Fruit fly (Drosophila melanogaster): ENCODE results near the gene Taf4.

The Taf4 gene

DNA sequence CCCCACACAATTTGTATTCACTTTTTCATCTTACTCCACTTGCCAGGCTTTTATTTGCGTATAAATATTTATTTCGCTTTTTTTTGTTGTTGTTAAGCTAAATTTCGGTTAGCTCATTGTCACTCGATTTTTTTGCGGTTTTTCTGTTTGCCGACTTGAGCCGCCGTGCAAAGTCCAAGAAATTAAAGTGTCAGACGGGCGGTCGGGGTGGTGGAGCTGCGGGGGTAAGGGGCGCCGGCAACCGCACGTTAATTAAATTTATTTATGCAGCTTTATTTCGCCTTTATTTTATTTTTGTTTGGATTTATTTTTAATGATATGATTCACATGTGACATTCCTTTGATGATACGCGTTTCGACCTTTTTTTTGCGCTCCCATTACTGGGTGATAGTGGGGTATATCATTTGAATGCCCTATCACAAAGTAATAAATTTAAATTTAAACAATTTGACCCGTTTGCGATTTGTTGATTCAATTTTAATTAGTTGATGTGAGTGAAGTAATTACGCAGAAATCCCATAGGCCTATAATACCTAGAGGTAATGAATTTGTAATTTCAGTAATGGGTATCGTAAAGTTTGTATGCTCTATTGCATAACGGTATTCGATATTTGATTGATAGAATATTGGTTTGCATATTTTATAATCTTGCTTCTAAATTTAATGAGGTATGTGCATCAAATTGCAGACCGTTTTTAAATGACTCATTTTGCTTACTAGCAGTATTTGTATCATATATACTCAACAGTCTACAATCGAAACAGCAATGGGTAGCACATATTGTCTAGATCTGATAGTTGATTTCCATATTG, 52.5 kb downstream of the Taf4 start (continued):
- no peak for TF ChIP-seq CG11723 (GFP tag; optimal IDR thresholded peaks at IDR 0.05)
- peak; percentile 51 for TF ChIP-seq slou (GFP tag; optimal IDR thresholded peaks at IDR 0.05)
- TF ChIP-seq CG17361 (GFP tag; IDR thresholded peaks at IDR 0.05): peak; percentile 65
- TF ChIP-seq CG7745 (tag; optimal IDR thresholded peaks at IDR 0.05): no peak
- TF ChIP-seq Sry-δ (GFP tag; optimal IDR thresholded peaks at IDR 0.05): no peak
- TF ChIP-seq ATbp (GFP tag; optimal IDR thresholded peaks at IDR 0.05): no peak
- TF ChIP-seq prd (optimal IDR thresholded peaks at IDR 0.05): no peak
- peak; percentile 60; the same call in 2 of the 3 replicates for TF ChIP-seq prd (GFP tag; IDR thresholded peaks at IDR 0.05)
- TF ChIP-seq Aef1 (GFP tag; IDR thresholded peaks at IDR 0.05): no peak
- peak; percentile 18 for TF ChIP-seq CG7928 (GFP tag; optimal IDR thresholded peaks at IDR 0.05)
- peak; percentile 3 for TF ChIP-seq CG3163 (GFP tag; optimal IDR thresholded peaks at IDR 0.05)
- TF ChIP-seq Hey (tag; optimal IDR thresholded peaks at IDR 0.05): no peak
- TF ChIP-seq CG8765 (GFP tag; IDR thresholded peaks at IDR 0.05): no peak
- peak; percentile 66 for TF ChIP-seq tio (GFP tag; optimal IDR thresholded peaks at IDR 0.05)
- peak; percentile 77 for TF ChIP-seq CG32532 (GFP tag; IDR thresholded peaks at IDR 0.05)
- 0 out of 2 replicates have a peak, but pooled peaks have one; percentile 28 for TF ChIP-seq H2.0 (GFP tag; IDR thresholded peaks at IDR 0.05)
- TF ChIP-seq CG18262 (tag; optimal IDR thresholded peaks at IDR 0.05): peak; percentile 0
- TF ChIP-seq ind (GFP tag; optimal IDR thresholded peaks at IDR 0.05): peak; percentile 56
- TF ChIP-seq Vsx1 (GFP tag; optimal IDR thresholded peaks at IDR 0.05): no peak
- TF ChIP-seq TFAM (GFP tag; optimal IDR thresholded peaks at IDR 0.05): no peak
- no peak for TF ChIP-seq trem (tag; optimal IDR thresholded peaks at IDR 0.05)
- no peak for TF ChIP-seq CG13287 (GFP tag; IDR thresholded peaks at IDR 0.05; ENCODE audit: partially characterized antibody)
- TF ChIP-seq chif (GFP tag; optimal IDR thresholded peaks at IDR 0.05): peak in 1 of 2 experiments; percentile 36
- peak; percentile 46 for TF ChIP-seq Camta (GFP tag; optimal IDR thresholded peaks at IDR 0.05)
- TF ChIP-seq CG4360 (GFP tag; IDR thresholded peaks at IDR 0.05): no peak
- 0 out of 3 replicates have a peak, but pooled peaks have one; percentile 35 for TF ChIP-seq zfh1 (GFP tag; IDR thresholded peaks at IDR 0.05)
- TF ChIP-seq CG13775 (GFP tag; optimal IDR thresholded peaks at IDR 0.05): peak; percentile 25
- TF ChIP-seq Max (GFP tag; optimal IDR thresholded peaks at IDR 0.05): peak; percentile 0
- peak; percentile 29 for TF ChIP-seq Myb (GFP tag; optimal IDR thresholded peaks at IDR 0.05)
- TF ChIP-seq HLH54F (GFP tag; optimal IDR thresholded peaks at IDR 0.05): peak; percentile 68
- peak; percentile 38 for TF ChIP-seq NfI (GFP tag; optimal IDR thresholded peaks at IDR 0.05)
- TF ChIP-seq CG10565 (GFP tag; optimal IDR thresholded peaks at IDR 0.05): no peak
- peak in 1 of 2 experiments; percentile 61 for TF ChIP-seq Hr51 (GFP tag; optimal IDR thresholded peaks at IDR 0.05)
- peak; percentile 68 for TF ChIP-seq CG10147 (GFP tag; optimal IDR thresholded peaks at IDR 0.05)
- TF ChIP-seq CG30403 (GFP tag; optimal IDR thresholded peaks at IDR 0.05): peak; percentile 66
- peak; percentile 22 for TF ChIP-seq Side (GFP tag; optimal IDR thresholded peaks at IDR 0.05)
- no peak for TF ChIP-seq CG34422 (GFP tag; IDR thresholded peaks at IDR 0.05)
- no peak for TF ChIP-seq ase (GFP tag; IDR thresholded peaks at IDR 0.05)
- 0 out of 2 replicates have a peak, but pooled peaks have one; percentile 23 for TF ChIP-seq tna (GFP tag; IDR thresholded peaks at IDR 0.05; ENCODE audit: partially characterized antibody)
- TF ChIP-seq CG10209 (GFP tag; optimal IDR thresholded peaks at IDR 0.05): peak; percentile 44
- TF ChIP-seq CG12104 (GFP tag; optimal IDR thresholded peaks at IDR 0.05): peak; percentile 11
- no peak for TF ChIP-seq CG2202 (tag; optimal IDR thresholded peaks at IDR 0.05)
- TF ChIP-seq CG3995 (GFP tag; optimal IDR thresholded peaks at IDR 0.05): peak; percentile 36
- peak; percentile 42 for TF ChIP-seq org-1 (GFP tag; optimal IDR thresholded peaks at IDR 0.05)
- no peak for TF ChIP-seq sug (tag; optimal IDR thresholded peaks at IDR 0.05)
- peak; percentile 6 for TF ChIP-seq jing (GFP tag; optimal IDR thresholded peaks at IDR 0.05)
- TF ChIP-seq croc (GFP tag; conservative IDR thresholded peaks at IDR 0.05): no peak
- no peak for TF ChIP-seq CG13894 (tag; optimal IDR thresholded peaks at IDR 0.05)
- TF ChIP-seq CG7357 (GFP tag; IDR thresholded peaks at IDR 0.05): no peak

All from whole organism, embryonic.